Fruit fly (Drosophila melanogaster): ENCODE measurements around the gene CG5880.

DNA sequence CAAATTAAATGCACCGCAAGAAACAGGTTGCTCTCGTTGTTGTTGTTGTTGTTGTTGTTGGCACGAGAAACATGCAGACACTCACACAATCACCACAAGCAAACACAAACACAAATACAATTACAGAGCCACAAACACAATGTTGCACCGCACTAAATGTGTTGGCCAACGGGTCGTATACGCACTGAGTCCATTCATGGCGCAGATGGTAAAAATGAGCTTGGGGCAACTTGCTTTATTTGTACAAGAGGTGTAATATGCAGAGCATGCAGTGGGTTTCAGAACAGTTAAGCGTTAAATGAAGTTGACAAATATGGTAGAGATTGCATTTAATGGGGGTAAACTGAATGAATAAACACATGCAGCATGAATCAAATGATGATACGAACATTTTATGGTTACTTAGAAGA lies 21.4 kb downstream of the CG5880 start:
- TF ChIP-seq CG9139 (GFP tag; optimal IDR thresholded peaks at IDR 0.05) (no peak), CG15336 (GFP tag; IDR thresholded peaks at IDR 0.05) (peak; percentile 31; the same call in 1 of the 2 replicates), dac (GFP tag; optimal IDR thresholded peaks at IDR 0.05) (no peak), CG16779 (tag; optimal IDR thresholded peaks at IDR 0.05) (no peak), Met (GFP tag; optimal IDR thresholded peaks at IDR 0.05) (no peak), acj6 (GFP tag; optimal IDR thresholded peaks at IDR 0.05) (no peak), CG7368 (GFP tag; optimal IDR thresholded peaks at IDR 0.05) (no peak), vri (GFP tag; optimal IDR thresholded peaks at IDR 0.05) (no peak), CG6854 (GFP tag; optimal IDR thresholded peaks at IDR 0.05) (peak; percentile 24), pdm3 (GFP tag; optimal IDR thresholded peaks at IDR 0.05) (no peak), net (GFP tag; optimal IDR thresholded peaks at IDR 0.05) (no peak), Eip75B (GFP tag; optimal IDR thresholded peaks at IDR 0.05) (no peak)

All from whole organism, prepupa.